Fruit fly (Drosophila melanogaster): Measurements from ENCODE around the gene Polr3C.

Gene Polr3C

dm6 chr3R:12435948-12436347, 24.3 kb upstream of the Polr3C start, which contains the start of gene Desat2:
TSS of gene Desat2 (plus strand) at chr3R:12436248.
- TF ChIP-seq mam (GFP tag; optimal IDR thresholded peaks at IDR 0.05) (no peak), Meics (GFP tag; optimal IDR thresholded peaks at IDR 0.05) (no peak)

dm6 chr3R:12439039-12439400, 21.2 kb upstream of the Polr3C start, which contains the start of the genes CG17207 and CG46427:
TSS of gene CG17207 (minus strand) at chr3R:12439139.
TSS of gene CG46427 (minus strand) at chr3R:12439139.
- TF ChIP-seq kah (GFP tag; optimal IDR thresholded peaks at IDR 0.05) (no peak), jumu (GFP tag; optimal IDR thresholded peaks at IDR 0.05) (no peak), sd (tag; optimal IDR thresholded peaks at IDR 0.05) (no peak)

dm6 chr3R:12439401-12440143, 20.6 kb upstream of the Polr3C start, which contains the start of gene Desat1:
TSS of gene Desat1 (plus strand) at chr3R:12439600.
- TF ChIP-seq Dip3 (GFP tag; optimal IDR thresholded peaks at IDR 0.05), result no peak
- TF ChIP-seq nerfin-1 (tag; optimal IDR thresholded peaks at IDR 0.05), result peak; percentile 19
- TF ChIP-seq Atf-2 (GFP tag; optimal IDR thresholded peaks at IDR 0.05), result no peak
- peak; percentile 91 for TF ChIP-seq Scr (GFP tag; IDR thresholded peaks at IDR 0.05; ENCODE audit: partially characterized antibody)
- TF ChIP-seq sob (GFP tag; IDR thresholded peaks at IDR 0.05), result no peak
- no peak for TF ChIP-seq CG5245 (GFP tag; optimal IDR thresholded peaks at IDR 0.05)
- TF ChIP-seq odd (GFP tag; optimal IDR thresholded peaks at IDR 0.05), result no peak
- no peak for TF ChIP-seq org-1 (GFP tag; optimal IDR thresholded peaks at IDR 0.05)
- peak; percentile 12 for TF ChIP-seq CG17186 (GFP tag; optimal IDR thresholded peaks at IDR 0.05)
- TF ChIP-seq chn (GFP tag; optimal IDR thresholded peaks at IDR 0.05), result no peak
- TF ChIP-seq CG1024 (GFP tag; IDR thresholded peaks at IDR 0.05), result no peak
- no peak for TF ChIP-seq CG7786 (GFP tag; optimal IDR thresholded peaks at IDR 0.05)
- no peak for TF ChIP-seq Ravus (GFP tag; IDR thresholded peaks at IDR 0.05)
- no peak for TF ChIP-seq oc (tag; optimal IDR thresholded peaks at IDR 0.05)
- TF ChIP-seq CG8924 (tag; optimal IDR thresholded peaks at IDR 0.05), result peak; percentile 34
- TF ChIP-seq CG4282 (GFP tag; optimal IDR thresholded peaks at IDR 0.05), result no peak
- TF ChIP-seq Hmr (GFP tag; optimal IDR thresholded peaks at IDR 0.05), result no peak
- TF ChIP-seq CG34376 (GFP tag; optimal IDR thresholded peaks at IDR 0.05), result peak; percentile 74
- no peak for TF ChIP-seq CG7839 (tag; optimal IDR thresholded peaks at IDR 0.05)
- TF ChIP-seq sna (GFP tag; IDR thresholded peaks at IDR 0.05; ENCODE audit: partially characterized antibody), result peak; percentile 93
- TF ChIP-seq Hsf (GFP tag; optimal IDR thresholded peaks at IDR 0.05), result no peak
- TF ChIP-seq Mrtf (GFP tag; IDR thresholded peaks at IDR 0.05), result no peak
- peak; percentile 77 for TF ChIP-seq nerfin-2 (GFP tag; IDR thresholded peaks at IDR 0.05; ENCODE audit: partially characterized antibody)
- TF ChIP-seq tup (GFP tag; optimal IDR thresholded peaks at IDR 0.05), result no peak
- no peak for TF ChIP-seq scrt (GFP tag; optimal IDR thresholded peaks at IDR 0.05)
- TF ChIP-seq CG12219 (GFP tag; optimal IDR thresholded peaks at IDR 0.05), result no peak
- TF ChIP-seq cas (GFP tag; IDR thresholded peaks at IDR 0.05), result no peak
- no peak for TF ChIP-seq run (tag; optimal IDR thresholded peaks at IDR 0.05)
- no peak for TF ChIP-seq bab2 (GFP tag; optimal IDR thresholded peaks at IDR 0.05)
- TF ChIP-seq CG10267 (tag; optimal IDR thresholded peaks at IDR 0.05), result peak; percentile 50
- TF ChIP-seq sens (GFP tag), result peak; percentile 69
- no peak for TF ChIP-seq disco-r (GFP tag; optimal IDR thresholded peaks at IDR 0.05)
- no peak for TF ChIP-seq CG10979 (tag; optimal IDR thresholded peaks at IDR 0.05)
- TF ChIP-seq Lhr (GFP tag; optimal IDR thresholded peaks at IDR 0.05), result no peak
- TF ChIP-seq NC2β (GFP tag; optimal IDR thresholded peaks at IDR 0.05), result peak; percentile 4
- no peak for TF ChIP-seq CG3726 (GFP tag; IDR thresholded peaks at IDR 0.05)
- peak; percentile 8 for TF ChIP-seq ftz-f1 (GFP tag; optimal IDR thresholded peaks at IDR 0.05)
- TF ChIP-seq Bgb (GFP tag; IDR thresholded peaks at IDR 0.05; ENCODE audit: partially characterized antibody), result peak; percentile 90
- TF ChIP-seq CG31388 (GFP tag; optimal IDR thresholded peaks at IDR 0.05), result no peak
- no peak for TF ChIP-seq CG4730 (GFP tag; IDR thresholded peaks at IDR 0.05)
- TF ChIP-seq mld (GFP tag; IDR thresholded peaks at IDR 0.05; ENCODE audit: partially characterized antibody), result peak; percentile 72
